Worm (Caenorhabditis elegans) whole organism, L3 larva: ENCODE measurements around the gene T05A7.1.

Experiments used
- ceh-28 ChIP-seq: fragments of 150-350 bp; optimal IDR thresholded peaks from 2 replicates; lab custom pipeline; 2014; ENCODE audit warnings: missing biosample characterization, missing genetic modification reagents, missing genetic modification characterization
- ceh-82 ChIP-seq: fragments of 150-350 bp; optimal IDR thresholded peaks from 2 replicates; lab custom pipeline; 2014; ENCODE audit warnings: missing biosample characterization, missing genetic modification characterization
- daf-12 ChIP-seq: fragments of 150-350 bp; optimal IDR thresholded peaks from 2 replicates; lab custom pipeline; 2014; ENCODE audit warnings: missing biosample characterization, missing genetic modification reagents, missing genetic modification characterization
- egl-27 ChIP-seq: sonication (generic microtip); optimal IDR thresholded peaks from 4 replicates; lab custom pipeline; 2017; ENCODE audit warnings: missing biosample characterization, missing genetic modification reagents, missing genetic modification characterization
- egl-5 ChIP-seq: fragments of 150-350 bp; optimal IDR thresholded peaks from 2 replicates; lab custom pipeline; 2017; ENCODE audit warnings: missing biosample characterization, missing genetic modification reagents, missing genetic modification characterization, inconsistent platforms
- elt-1 ChIP-seq: fragments of 150-350 bp; optimal IDR thresholded peaks from 2 replicates; lab custom pipeline; 2014; ENCODE audit warnings: missing biosample characterization, missing genetic modification characterization
- elt-2 ChIP-seq: sonication (generic microtip); optimal IDR thresholded peaks from 2 replicates; lab custom pipeline; 2016; ENCODE audit warnings: missing genetic modification reagents, mild to moderate bottlenecking, missing genetic modification characterization, missing compliant biosample characterization
- eor-1 ChIP-seq, 2 experiments: fragments of 150-350 bp; optimal IDR thresholded peaks; 2 replicates each; lab custom pipeline; 2014 to 2018; ENCODE audit warnings: missing biosample characterization in 2 of 2, missing genetic modification characterization in 2 of 2
- fos-1 ChIP-seq: fragments of 150-350 bp; optimal IDR thresholded peaks from 2 replicates; lab custom pipeline; 2014; ENCODE audit warnings: missing biosample characterization, missing genetic modification characterization
- hmg-11 ChIP-seq: sonication (generic microtip); optimal IDR thresholded peaks from 2 replicates; lab custom pipeline; 2016; ENCODE audit warnings: missing genetic modification characterization, missing compliant biosample characterization
- jun-1 ChIP-seq: fragments of 150-350 bp; optimal IDR thresholded peaks from 2 replicates; lab custom pipeline; 2014; ENCODE audit warnings: missing biosample characterization, missing genetic modification reagents, missing genetic modification characterization
- lin-15B ChIP-seq: fragments of 150-350 bp; optimal IDR thresholded peaks from 2 replicates; lab custom pipeline; 2014; ENCODE audit warnings: missing biosample characterization, missing genetic modification characterization
- lin-39 ChIP-seq: fragments of 150-350 bp; optimal IDR thresholded peaks from 2 replicates; lab custom pipeline; 2018; ENCODE audit warnings: missing biosample characterization, missing genetic modification reagents, missing genetic modification characterization
- mdl-1 ChIP-seq: fragments of 150-350 bp; optimal IDR thresholded peaks from 2 replicates; lab custom pipeline; 2014; ENCODE audit warnings: missing biosample characterization, missing genetic modification characterization
- mml-1 ChIP-seq: fragments of 150-350 bp; sonication (generic microtip); optimal IDR thresholded peaks from 3 replicates; lab custom pipeline; 2014; ENCODE audit warnings: missing biosample characterization, missing genetic modification characterization
- nfya-1 ChIP-seq: sonication (generic microtip); optimal IDR thresholded peaks from 2 replicates; lab custom pipeline; 2017; ENCODE audit warnings: missing genetic modification characterization, mild to moderate bottlenecking, missing compliant biosample characterization, antibody characterized with exemption, moderate library complexity; ENCODE audit not compliant: insufficient read depth
- nhr-11 ChIP-seq: fragments of 150-350 bp; optimal IDR thresholded peaks from 2 replicates; lab custom pipeline; 2014; ENCODE audit warnings: missing biosample characterization, missing genetic modification characterization
- nhr-12 ChIP-seq: fragments of 150-350 bp; optimal IDR thresholded peaks from 2 replicates; lab custom pipeline; 2014; ENCODE audit warnings: missing biosample characterization, missing genetic modification characterization
- nhr-23 ChIP-seq: fragments of 150-350 bp; optimal IDR thresholded peaks from 2 replicates; lab custom pipeline; 2014; ENCODE audit warnings: missing biosample characterization, missing genetic modification reagents, missing genetic modification characterization
- nhr-25 ChIP-seq: sonication (generic microtip); optimal IDR thresholded peaks from 2 replicates; lab custom pipeline; 2017; ENCODE audit warnings: missing biosample characterization, missing genetic modification characterization
- nhr-28 ChIP-seq: fragments of 150-350 bp; optimal IDR thresholded peaks from 2 replicates; lab custom pipeline; 2014; ENCODE audit warnings: missing biosample characterization, missing genetic modification characterization
- nhr-43 ChIP-seq: sonication (generic microtip); optimal IDR thresholded peaks from 2 replicates; lab custom pipeline; 2016; ENCODE audit warnings: mild to moderate bottlenecking, missing genetic modification characterization, missing compliant biosample characterization; ENCODE audit not compliant: poor library complexity, severe bottlenecking
- nhr-67 ChIP-seq: fragments of 150-350 bp; optimal IDR thresholded peaks from 2 replicates; lab custom pipeline; 2014; ENCODE audit warnings: missing biosample characterization, missing genetic modification characterization
- nhr-76 ChIP-seq: fragments of 150-350 bp; sonication (generic microtip); optimal IDR thresholded peaks from 5 replicates; lab custom pipeline; 2014; ENCODE audit warnings: missing biosample characterization, missing genetic modification characterization
- nhr-77 ChIP-seq: fragments of 150-350 bp; optimal IDR thresholded peaks from 2 replicates; lab custom pipeline; 2014; ENCODE audit warnings: missing biosample characterization, missing genetic modification characterization
- pqm-1 ChIP-seq: fragments of 150-350 bp; optimal IDR thresholded peaks from 2 replicates; lab custom pipeline; 2017; ENCODE audit warnings: missing biosample characterization, missing genetic modification characterization, inconsistent platforms
- sea-2 ChIP-seq: fragments of 150-350 bp; sonication (generic microtip); optimal IDR thresholded peaks from 4 replicates; lab custom pipeline; 2014; ENCODE audit warnings: missing biosample characterization, missing genetic modification reagents, missing genetic modification characterization
- snpc-4 ChIP-seq: fragments of 150-350 bp; optimal IDR thresholded peaks from 2 replicates; lab custom pipeline; 2014; ENCODE audit warnings: missing biosample characterization, missing genetic modification characterization
- tbx-2 ChIP-seq: sonication (generic microtip); optimal IDR thresholded peaks from 2 replicates; lab custom pipeline; 2016; ENCODE audit warnings: mild to moderate bottlenecking, missing genetic modification characterization, missing compliant biosample characterization
- zag-1 ChIP-seq: fragments of 150-350 bp; optimal IDR thresholded peaks from 2 replicates; lab custom pipeline; 2014; ENCODE audit warnings: missing biosample characterization, missing genetic modification characterization
- ztf-4 ChIP-seq: fragments of 150-350 bp; optimal IDR thresholded peaks from 2 replicates; lab custom pipeline; 2014; ENCODE audit warnings: missing biosample characterization, missing genetic modification characterization

Gene T05A7.1

ce11 chrII:4655834-4656233 is 22.2 kb upstream of the T05A7.1 start, which contains the start of gene fut-6:
Gene fut-6, minus strand, starts transcription at chrII:4655934.
- no peak for TF ChIP-seq nhr-25
- no peak for TF ChIP-seq eor-1 (tag; optimal IDR thresholded peaks at IDR 0.05; lab: Kevin White, UChicago)
- TF ChIP-seq ceh-82 = no peak
- no peak for TF ChIP-seq pqm-1 (tag; lab: Kevin White, UChicago)

ce11 chrII:4657370-4657769 is 20.6 kb upstream of the T05A7.1 start:
- TF ChIP-seq nhr-11 (tag; lab: Kevin White, UChicago) (no peak), jun-1 (tag; lab: Kevin White, UChicago) (no peak), lin-39 (no peak), elt-2 (tag; lab: Kevin White, UChicago) (peak; percentile 65), lin-15B (tag; lab: Kevin White, UChicago) (no peak), pqm-1 (tag; lab: Kevin White, UChicago) (no peak), fos-1 (no peak)

- TF ChIP-seq egl-27 (tag; lab: Kevin White, UChicago) = no peak
- TF ChIP-seq sea-2 (GFP tag; lab: Kevin White, UChicago) = no peak
- no peak for TF ChIP-seq jun-1 (tag; lab: Kevin White, UChicago)
- TF ChIP-seq nhr-11 (tag; lab: Kevin White, UChicago) = no peak
- no peak for TF ChIP-seq hmg-11 (tag; lab: Kevin White, UChicago)
- TF ChIP-seq nfya-1 (tag; lab: Kevin White, UChicago) = no peak
- no peak for TF ChIP-seq fos-1
- TF ChIP-seq elt-1 (tag; lab: Kevin White, UChicago) = no peak
- no peak for TF ChIP-seq nhr-77 (tag; lab: Kevin White, UChicago)
- no peak for TF ChIP-seq zag-1 (tag; lab: Kevin White, UChicago)
- TF ChIP-seq daf-12 (tag; lab: Kevin White, UChicago) = no peak
- no peak for TF ChIP-seq nhr-67 (tag; lab: Kevin White, UChicago)
- no peak for TF ChIP-seq mml-1 (tag; lab: Kevin White, UChicago)
- no peak for TF ChIP-seq eor-1 (tag; optimal IDR thresholded peaks at IDR 0.05; lab: Kevin White, UChicago)
- TF ChIP-seq, all 47 proteins: peak for 0
These were observed 19.8 kb upstream of the T05A7.1 start for ce11 chrII:4658245-4658644.

DNA sequence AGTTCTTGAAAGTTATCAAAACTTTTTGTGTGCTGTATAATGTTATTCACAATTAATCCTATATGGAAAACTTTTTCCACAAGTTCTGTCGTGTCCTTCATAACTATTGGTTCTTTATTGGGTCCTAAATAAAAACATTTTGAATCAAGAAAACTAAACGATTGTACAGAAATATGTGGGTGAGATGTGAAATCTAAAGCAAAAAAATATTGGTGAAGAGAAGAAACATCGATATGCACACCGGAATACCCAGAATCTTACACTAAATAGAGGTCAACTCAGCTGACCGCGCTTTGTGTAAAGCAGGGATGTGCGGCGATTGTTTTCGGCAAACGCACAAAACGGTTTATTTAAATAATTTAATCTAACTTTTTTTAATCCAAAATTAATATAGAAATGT is 16.7 kb upstream of the T05A7.1 start, which contains the start of gene T05A7.13:
Gene T05A7.13, minus strand, starts transcription at position 101 of the 400 bp plus-strand sequence.
- TF ChIP-seq egl-5 (tag; lab: Kevin White, UChicago) (no peak), nhr-76 (tag; lab: Kevin White, UChicago) (no peak), nhr-12 (tag; lab: Kevin White, UChicago) (no peak), ztf-4 (tag; lab: Kevin White, UChicago) (no peak)

DNA sequence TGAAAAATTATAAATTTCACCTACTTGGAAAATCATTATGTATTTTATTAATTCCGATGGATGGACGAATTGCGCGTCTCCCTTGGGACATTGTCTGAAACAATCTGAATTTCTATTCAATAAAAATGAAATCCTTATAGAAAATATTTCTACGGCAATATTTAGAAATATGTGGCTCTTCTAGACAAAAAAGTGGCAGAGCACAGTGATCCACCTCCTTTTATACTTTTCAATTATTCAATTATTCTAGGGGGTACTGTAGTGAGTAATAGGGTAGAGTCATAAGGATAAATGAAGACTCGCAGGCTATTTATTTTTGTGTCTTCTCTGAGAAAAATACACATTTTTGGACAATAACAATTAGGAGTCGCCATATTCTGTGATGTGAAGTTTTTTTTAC is 14.8 kb upstream of the T05A7.1 start, which contains the start of gene T05A7.12:
Gene T05A7.12, minus strand, starts transcription at position 101 of the 400 bp plus-strand sequence.
- TF ChIP-seq nhr-23 (tag; lab: Kevin White, UChicago) = no peak
- TF ChIP-seq nfya-1 (tag; lab: Kevin White, UChicago) = no peak
- TF ChIP-seq tbx-2 (tag; lab: Kevin White, UChicago) = no peak
- TF ChIP-seq snpc-4 = no peak
- TF ChIP-seq nhr-25 = no peak
- TF ChIP-seq pqm-1 (tag; lab: Kevin White, UChicago) = no peak
- no peak for TF ChIP-seq mdl-1 (tag; lab: Kevin White, UChicago)
- TF ChIP-seq nhr-28 = no peak
- no peak for TF ChIP-seq ztf-4 (tag; lab: Kevin White, UChicago)
- TF ChIP-seq nhr-76 (tag; lab: Kevin White, UChicago) = no peak
- no peak for TF ChIP-seq nhr-43 (tag; lab: Kevin White, UChicago)
- no peak for TF ChIP-seq nhr-11 (tag; lab: Kevin White, UChicago)
- TF ChIP-seq ceh-28 (tag; lab: Kevin White, UChicago) = no peak
- TF ChIP-seq, all 47 proteins: peak for 0

- TF ChIP-seq nhr-11 (tag; lab: Kevin White, UChicago) (no peak), nhr-67 (tag; lab: Kevin White, UChicago) (no peak), elt-2 (tag; lab: Kevin White, UChicago) (no peak), hmg-11 (tag; lab: Kevin White, UChicago) (no peak), elt-1 (tag; lab: Kevin White, UChicago) (no peak)
These were observed 12.7 kb upstream of the T05A7.1 start, which contains the start of gene T05A7.11 for ce11 chrII:4665359-4665758. Gene T05A7.11, minus strand, starts transcription at chrII:4665459.
